Worm (Caenorhabditis elegans): ENCODE measurements around the gene T21D12.11.

DNA sequence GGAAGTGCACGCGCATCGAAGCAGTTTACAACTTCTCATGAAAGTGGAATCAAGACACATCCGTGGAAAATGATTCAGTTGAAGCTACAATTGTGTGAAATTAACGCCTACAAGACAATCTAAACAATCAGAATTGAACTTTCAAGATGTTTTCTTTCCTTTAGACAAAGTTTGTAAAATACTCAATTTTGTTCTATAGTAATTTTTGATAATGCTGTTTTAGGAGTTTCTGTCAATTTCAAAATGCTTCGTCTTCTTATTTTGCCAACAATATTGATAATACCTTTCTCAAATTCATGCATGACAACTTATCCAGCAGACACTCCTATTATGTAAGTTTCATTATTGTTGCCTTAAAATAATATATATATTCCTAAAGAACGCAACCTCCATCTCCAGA is at the start of gene T21D12.11:
- TF ChIP-seq lin-38 (GFP tag; IDR thresholded peaks at IDR 0.05), result no peak
- TF ChIP-seq dmd-8 (GFP tag; IDR thresholded peaks at IDR 0.05), result no peak
- TF ChIP-seq hlh-11 (tag; optimal IDR thresholded peaks at IDR 0.05), result no peak
- TF ChIP-seq egl-27 (tag; optimal IDR thresholded peaks at IDR 0.05), result no peak
- no peak for TF ChIP-seq set-16 (GFP tag; IDR thresholded peaks at IDR 0.05)
- TF ChIP-seq daf-12 (tag; optimal IDR thresholded peaks at IDR 0.05), result no peak
